Worm (Caenorhabditis elegans) whole organism, L1 larva: Measurements from ENCODE around the gene C06C6.8.

Experiments
- ama-1 ChIP-seq: fragments of 150-350 bp; optimal IDR thresholded peaks from 2 replicates; lab custom pipeline; 2014
- jun-1 ChIP-seq: fragments of 150-350 bp; optimal IDR thresholded peaks from 2 replicates; lab custom pipeline; 2014; ENCODE audit warnings: missing biosample characterization, missing genetic modification reagents, missing genetic modification characterization
- lin-15B ChIP-seq: fragments of 150-350 bp; sonication (generic microtip); optimal IDR thresholded peaks from 3 replicates; lab custom pipeline; 2014; ENCODE audit warnings: missing biosample characterization, missing genetic modification characterization
- lin-39 ChIP-seq: fragments of 150-350 bp; optimal IDR thresholded peaks from 2 replicates; lab custom pipeline; 2014; ENCODE audit warnings: missing biosample characterization, missing genetic modification reagents, missing genetic modification characterization
- skn-1 ChIP-seq: fragments of 150-350 bp; optimal IDR thresholded peaks from 2 replicates; lab custom pipeline; 2014; ENCODE audit warnings: missing biosample characterization, missing genetic modification characterization
- tbx-2 ChIP-seq: sonication (generic microtip); optimal IDR thresholded peaks from 2 replicates; lab custom pipeline; 2016; ENCODE audit warnings: missing genetic modification characterization, missing compliant biosample characterization

ce11 chrV:16023559-16023958, 26.6 kb downstream of the C06C6.8 start:
- no peak for TF ChIP-seq lin-39 (tag; lab: Kevin White, UChicago)
- no peak for TF ChIP-seq ama-1 (lab: Kevin White, UChicago)
- TF ChIP-seq skn-1 (tag; lab: Kevin White, UChicago): no peak
- TF ChIP-seq jun-1: no peak
- TF ChIP-seq tbx-2 (tag; lab: Kevin White, UChicago): no peak
- TF ChIP-seq lin-15B: no peak
